Worm (Caenorhabditis elegans) whole organism, L1 larva: ENCODE results near the gene W08E12.7.

Experiments used
- C04F5.9 ChIP-seq: sonication (generic microtip); optimal IDR thresholded peaks from 2 replicates; lab custom pipeline; 2016; ENCODE audit warnings: missing genetic modification characterization, missing compliant biosample characterization
- C34B4.2 ChIP-seq: sonication (generic microtip); optimal IDR thresholded peaks from 2 replicates; lab custom pipeline; 2017; ENCODE audit warnings: mild to moderate bottlenecking, missing genetic modification characterization, missing compliant biosample characterization
- ama-1 ChIP-seq: fragments of 150-350 bp; optimal IDR thresholded peaks from 2 replicates; lab custom pipeline; 2014
- blmp-1 ChIP-seq: fragments of 150-350 bp; optimal IDR thresholded peaks from 2 replicates; lab custom pipeline; 2014; ENCODE audit warnings: missing biosample characterization, missing genetic modification characterization
- ceh-63 ChIP-seq: fragments of 200-800 bp; sonication (Bioruptor generic); optimal IDR thresholded peaks from 2 replicates; lab custom pipeline; 2018; ENCODE audit warnings: mild to moderate bottlenecking, missing genetic modification characterization, missing compliant biosample characterization
- ceh-8 ChIP-seq: fragments of 200-800 bp; sonication (Bioruptor generic); optimal IDR thresholded peaks from 2 replicates; lab custom pipeline; 2018; ENCODE audit warnings: mild to moderate bottlenecking, missing genetic modification characterization, moderate library complexity, missing compliant biosample characterization
- ces-1 ChIP-seq: fragments of 150-350 bp; optimal IDR thresholded peaks from 2 replicates; lab custom pipeline; 2014; ENCODE audit warnings: missing biosample characterization, missing genetic modification reagents, missing genetic modification characterization
- dpl-1 ChIP-seq, 3 experiments: fragments of 150-350 bp in 2 of 3; sonication (generic microtip) in 1 of 3; optimal IDR thresholded peaks; 2 replicates each; lab custom pipeline; 2014 to 2017; ENCODE audit warnings: missing biosample characterization in 3 of 3, missing genetic modification characterization in 3 of 3, missing genetic modification reagents in 3 of 3
- dsc-1 ChIP-seq: sonication (generic microtip); optimal IDR thresholded peaks from 2 replicates; lab custom pipeline; 2016; ENCODE audit warnings: mild to moderate bottlenecking, missing genetic modification characterization, missing compliant biosample characterization
- efl-3 ChIP-seq: fragments of 200-800 bp; sonication (Bioruptor generic); optimal IDR thresholded peaks from 2 replicates; lab custom pipeline; 2018; ENCODE audit warnings: mild to moderate bottlenecking, missing genetic modification characterization, missing compliant biosample characterization
- egl-13 ChIP-seq: sonication (generic microtip); optimal IDR thresholded peaks from 2 replicates; lab custom pipeline; 2016; ENCODE audit warnings: missing genotype, missing genetic modification reagents, missing genetic modification characterization, missing compliant biosample characterization
- egl-27 ChIP-seq, 2 experiments: fragments of 150-350 bp in 1 of 2; sonication (generic microtip); optimal IDR thresholded peaks; 3 replicates each; lab custom pipeline; 2017 to 2018; ENCODE audit warnings: missing biosample characterization in 2 of 2, missing genetic modification characterization in 2 of 2, missing genetic modification reagents in 2 of 2
- elt-3 ChIP-seq, 6 experiments: fragments of 150-350 bp in 1 of 6; sonication (generic microtip); optimal IDR thresholded peaks; 2 replicates each; lab custom pipeline; 2017 to 2018; ENCODE audit warnings: missing biosample characterization in 6 of 6, missing genetic modification characterization in 6 of 6, inconsistent platforms in 1 of 6
- fkh-4 ChIP-seq: sonication (generic microtip); optimal IDR thresholded peaks from 2 replicates; lab custom pipeline; 2016; ENCODE audit warnings: missing compliant biosample characterization, missing genetic modification characterization, borderline replicate concordance
- fkh-8 ChIP-seq: sonication (generic microtip); optimal IDR thresholded peaks from 2 replicates; lab custom pipeline; 2016; ENCODE audit warnings: mild to moderate bottlenecking, missing genetic modification characterization, missing compliant biosample characterization
- grh-1 ChIP-seq: fragments of 200-800 bp; sonication (Bioruptor generic); IDR thresholded peaks from 2 replicates; pipeline ENCODE4 v1.3.6; 2022; ENCODE audit warnings: missing genetic modification reagents, missing genetic modification characterization, missing compliant biosample characterization
- hlh-17 ChIP-seq: fragments of 200-800 bp; sonication (Bioruptor generic); optimal IDR thresholded peaks from 2 replicates; lab custom pipeline; 2018; ENCODE audit warnings: missing genetic modification characterization, mild to moderate bottlenecking, missing compliant biosample characterization, moderate library complexity, borderline replicate concordance
- irx-1 ChIP-seq: sonication (generic microtip); optimal IDR thresholded peaks from 2 replicates; lab custom pipeline; 2016; ENCODE audit warnings: missing genetic modification characterization, missing compliant biosample characterization
- jun-1 ChIP-seq: fragments of 150-350 bp; optimal IDR thresholded peaks from 2 replicates; lab custom pipeline; 2014; ENCODE audit warnings: missing biosample characterization, missing genetic modification reagents, missing genetic modification characterization
- lin-13 ChIP-seq: fragments of 150-350 bp; optimal IDR thresholded peaks from 2 replicates; lab custom pipeline; 2014; ENCODE audit warnings: missing biosample characterization, missing genetic modification reagents, missing genetic modification characterization
- lin-14 ChIP-seq: fragments of 200-800 bp; sonication (Bioruptor generic); optimal IDR thresholded peaks from 2 replicates; lab custom pipeline; 2018; ENCODE audit warnings: mild to moderate bottlenecking, missing genetic modification characterization, moderate library complexity, missing compliant biosample characterization
- lin-15B ChIP-seq: fragments of 150-350 bp; sonication (generic microtip); optimal IDR thresholded peaks from 3 replicates; lab custom pipeline; 2014; ENCODE audit warnings: missing biosample characterization, missing genetic modification characterization
- lir-3 ChIP-seq: sonication (generic microtip); optimal IDR thresholded peaks from 2 replicates; lab custom pipeline; 2016; ENCODE audit warnings: mild to moderate bottlenecking, missing genetic modification characterization, moderate library complexity, missing compliant biosample characterization; ENCODE audit not compliant: poor library complexity
- lsy-2 ChIP-seq, 2 experiments: fragments of 150-350 bp; optimal IDR thresholded peaks; 2 replicates each; lab custom pipeline; 2014; ENCODE audit warnings: missing biosample characterization in 2 of 2, missing genetic modification characterization in 2 of 2
- mab-9 ChIP-seq: fragments of 200-800 bp; sonication (Bioruptor generic); IDR thresholded peaks from 2 replicates; pipeline ENCODE4 v1.3.6; 2022; ENCODE audit warnings: missing genetic modification reagents, missing genetic modification characterization, missing compliant biosample characterization
- mdl-1 ChIP-seq, 2 experiments: fragments of 150-350 bp; optimal IDR thresholded peaks; 2 replicates each; lab custom pipeline; 2014 to 2017; ENCODE audit warnings: missing biosample characterization in 2 of 2, missing genetic modification characterization in 2 of 2, inconsistent platforms in 1 of 2
- nhr-12 ChIP-seq: sonication (generic microtip); optimal IDR thresholded peaks from 2 replicates; lab custom pipeline; 2017; ENCODE audit warnings: missing biosample characterization, missing genetic modification characterization
- nhr-19 ChIP-seq: fragments of 200-800 bp; sonication (Bioruptor generic); conservative IDR thresholded peaks from 2 replicates; pipeline ENCODE4 v1.3.6; 2022; ENCODE audit warnings: missing genetic modification characterization, missing compliant biosample characterization
- nhr-20 ChIP-seq: sonication (generic microtip); optimal IDR thresholded peaks from 2 replicates; lab custom pipeline; 2016; ENCODE audit warnings: mild to moderate bottlenecking, missing genetic modification characterization, missing compliant biosample characterization
- nhr-47 ChIP-seq: sonication (generic microtip); optimal IDR thresholded peaks from 2 replicates; lab custom pipeline; 2016; ENCODE audit warnings: mild to moderate bottlenecking, missing genetic modification characterization, moderate library complexity, missing compliant biosample characterization
- nhr-71 ChIP-seq: sonication (generic microtip); optimal IDR thresholded peaks from 2 replicates; lab custom pipeline; 2016; ENCODE audit warnings: mild to moderate bottlenecking, missing genetic modification characterization, moderate library complexity, missing compliant biosample characterization
- nhr-76 ChIP-seq: sonication (generic microtip); optimal IDR thresholded peaks from 2 replicates; lab custom pipeline; 2017; ENCODE audit warnings: missing biosample characterization, missing genetic modification characterization
- nhr-85 ChIP-seq: sonication (generic microtip); peaks from one replicate; lab custom pipeline; 2016; ENCODE audit warnings: missing genetic modification characterization, inconsistent platforms, missing compliant biosample characterization
- pax-3 ChIP-seq: fragments of 200-800 bp; sonication (Bioruptor generic); optimal IDR thresholded peaks from 2 replicates; lab custom pipeline; 2018; ENCODE audit warnings: mild to moderate bottlenecking, missing genetic modification characterization, moderate library complexity, missing compliant biosample characterization
- pqm-1 ChIP-seq: sonication (generic microtip); optimal IDR thresholded peaks from 3 replicates; lab custom pipeline; 2017; ENCODE audit warnings: missing biosample characterization, missing genetic modification characterization
- snpc-4 ChIP-seq: fragments of 150-350 bp; optimal IDR thresholded peaks from 2 replicates; lab custom pipeline; 2014; ENCODE audit warnings: missing biosample characterization, missing genetic modification characterization
- snu-23 ChIP-seq: sonication (generic microtip); optimal IDR thresholded peaks from 2 replicates; lab custom pipeline; 2016; ENCODE audit warnings: missing genetic modification characterization, missing compliant biosample characterization
- sox-4 ChIP-seq: sonication (generic microtip); optimal IDR thresholded peaks from 2 replicates; lab custom pipeline; 2016; ENCODE audit warnings: missing genetic modification characterization, missing compliant biosample characterization
- sptf-1 ChIP-seq: fragments of 150-350 bp; optimal IDR thresholded peaks from 2 replicates; lab custom pipeline; 2014; ENCODE audit warnings: missing biosample characterization, missing genetic modification characterization
- unc-86 ChIP-seq: sonication (generic microtip); optimal IDR thresholded peaks from 2 replicates; lab custom pipeline; 2016; ENCODE audit warnings: missing genetic modification characterization, missing compliant biosample characterization
- vab-15 ChIP-seq: sonication (generic microtip); optimal IDR thresholded peaks from 2 replicates; lab custom pipeline; 2017; ENCODE audit warnings: missing genotype, mild to moderate bottlenecking, missing genetic modification characterization, missing compliant biosample characterization
- zip-4 ChIP-seq: fragments of 200-800 bp; sonication (Bioruptor generic); optimal IDR thresholded peaks from 2 replicates; lab custom pipeline; 2018; ENCODE audit warnings: mild to moderate bottlenecking, missing genetic modification characterization, moderate library complexity, missing compliant biosample characterization
- ztf-11 ChIP-seq, 2 experiments: sonication (generic microtip); optimal IDR thresholded peaks; 2 replicates each; lab custom pipeline; 2016 to 2017; ENCODE audit warnings: missing genetic modification characterization in 2 of 2, missing biosample characterization in 1 of 2, missing compliant biosample characterization in 1 of 2
- ztf-4 ChIP-seq: fragments of 150-350 bp; optimal IDR thresholded peaks from 2 replicates; lab custom pipeline; 2014; ENCODE audit warnings: missing biosample characterization, missing genetic modification characterization

Gene W08E12.7

DNA sequence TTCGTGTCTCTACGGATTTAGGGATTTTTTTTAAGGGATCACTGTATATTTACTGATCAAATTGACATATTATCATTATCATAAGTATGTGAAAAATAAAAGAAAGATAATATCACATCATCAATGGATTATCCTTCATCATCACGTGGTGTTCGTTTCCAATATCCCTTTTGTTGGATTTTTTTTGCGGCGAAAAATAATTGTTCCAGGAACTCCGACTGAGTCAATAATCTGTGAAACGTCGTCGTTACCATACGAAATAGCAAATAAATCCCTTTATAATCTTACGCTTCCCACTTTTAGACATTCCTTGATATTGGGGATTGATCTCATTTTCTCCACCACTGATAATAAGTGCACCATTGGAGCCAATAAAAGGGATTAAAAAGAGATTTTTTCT, 44.9 kb upstream of the W08E12.7 start:
- TF ChIP-seq mab-9 (no peak), fkh-8 (tag; lab: Kevin White, UChicago) (peak; percentile 45), sox-4 (tag; lab: Kevin White, UChicago) (peak; percentile 53), fkh-4 (tag; lab: Kevin White, UChicago) (peak; percentile 41), nhr-12 (tag; lab: Kevin White, UChicago) (no peak), dsc-1 (tag; lab: Kevin White, UChicago) (peak; percentile 99), nhr-47 (tag; lab: Kevin White, UChicago) (peak; percentile 60), pax-3 (peak; percentile 73), irx-1 (tag; lab: Kevin White, UChicago) (no peak), sptf-1 (no peak), lin-15B (tag; lab: Kevin White, UChicago) (no peak), nhr-85 (no peak), efl-3 (GFP tag; lab: Kevin White, UChicago) (no peak), nhr-71 (tag; lab: Kevin White, UChicago) (peak; percentile 38), ama-1 (no peak), lsy-2 (tag; optimal IDR thresholded peaks at IDR 0.05; lab: Kevin White, UChicago) (no peak), egl-13 (peak; percentile 45)

- no peak for TF ChIP-seq ceh-63 (GFP tag; lab: Kevin White, UChicago)
- no peak for TF ChIP-seq ztf-11 (tag; optimal IDR thresholded peaks at IDR 0.05; lab: Kevin White, UChicago)
- no peak for TF ChIP-seq nhr-12 (tag; lab: Kevin White, UChicago)
- TF ChIP-seq ztf-4 (tag; lab: Kevin White, UChicago), result no peak
- TF ChIP-seq ces-1 (GFP tag; lab: Kevin White, UChicago), result no peak
- no peak for TF ChIP-seq nhr-20 (tag; lab: Kevin White, UChicago)
- no peak for TF ChIP-seq lin-15B (tag; lab: Kevin White, UChicago)
- TF ChIP-seq C34B4.2 (tag; lab: Kevin White, UChicago), result no peak
- TF ChIP-seq dpl-1 (GFP tag; optimal IDR thresholded peaks at IDR 0.05; lab: Kevin White, UChicago), result no peak
- no peak for TF ChIP-seq unc-86
- TF ChIP-seq fkh-4 (tag; lab: Kevin White, UChicago), result no peak
- TF ChIP-seq ceh-8 (GFP tag; lab: Kevin White, UChicago), result no peak
- no peak for TF ChIP-seq lir-3
- no peak for TF ChIP-seq snpc-4 (tag; lab: Kevin White, UChicago)
- no peak for TF ChIP-seq elt-3 (tag; optimal IDR thresholded peaks at IDR 0.05; lab: Kevin White, UChicago)
Measured at ce11 chrIV:3251551-3251950, 43.4 kb upstream of the W08E12.7 start.

ce11 chrIV:3252047-3252446, 42.9 kb upstream of the W08E12.7 start:
- TF ChIP-seq pax-3 (peak; percentile 70), dsc-1 (tag; lab: Kevin White, UChicago) (peak; percentile 86), nhr-76 (tag; lab: Kevin White, UChicago) (no peak), fkh-8 (tag; lab: Kevin White, UChicago) (peak; percentile 34)
- TF ChIP-seq, all 84 proteins: peak for 3

DNA sequence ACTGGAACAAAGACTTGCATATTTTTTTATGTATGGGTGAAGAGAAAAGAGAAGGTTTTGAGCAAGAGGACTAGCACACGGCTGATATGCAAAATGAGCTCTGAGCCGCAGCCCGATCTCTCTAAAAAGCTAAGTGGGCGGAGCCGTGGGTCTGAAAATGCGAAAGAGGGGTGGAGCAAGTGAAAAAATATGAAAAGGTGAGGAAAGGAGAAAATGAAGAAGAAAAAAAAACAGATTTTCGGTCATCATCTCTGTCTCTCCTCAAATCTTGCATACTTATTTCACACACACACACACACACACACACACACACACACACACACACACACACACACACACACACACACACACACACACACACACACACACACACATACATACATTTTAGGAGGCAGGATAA, 40.5 kb upstream of the W08E12.7 start, which contains the start of gene dmd-9:
TSS of gene dmd-9 (minus strand) at position 101 of the 400 bp plus-strand sequence.
- TF ChIP-seq grh-1, result no peak
- peak; percentile 36 for TF ChIP-seq fkh-8 (tag; lab: Kevin White, UChicago)
- TF ChIP-seq, all 84 proteins: peak for 1

- TF ChIP-seq hlh-17 (GFP tag; lab: Kevin White, UChicago) (no peak), ama-1 (no peak), nhr-85 (peak; percentile 37), nhr-19 (no peak), lin-14 (GFP tag; lab: Kevin White, UChicago) (peak; percentile 49), blmp-1 (tag; lab: Kevin White, UChicago) (peak; percentile 56), pqm-1 (no peak), C34B4.2 (tag; lab: Kevin White, UChicago) (no peak), jun-1 (tag; lab: Kevin White, UChicago) (no peak), lin-13 (GFP tag; lab: Kevin White, UChicago) (no peak), egl-13 (no peak), zip-4 (no peak), mdl-1 (tag; optimal IDR thresholded peaks at IDR 0.05; lab: Kevin White, UChicago) (no peak), snu-23 (GFP tag; lab: Kevin White, UChicago) (peak; percentile 6), lin-15B (tag; lab: Kevin White, UChicago) (no peak), C04F5.9 (tag; lab: Kevin White, UChicago) (no peak), egl-27 (tag; optimal IDR thresholded peaks at IDR 0.05; lab: Kevin White, UChicago) (no peak), sptf-1 (no peak), lir-3 (no peak), vab-15 (tag; lab: Kevin White, UChicago) (no peak)
Measured at ce11 chrIV:3256866-3257265, 38.1 kb upstream of the W08E12.7 start.
